Worm (Caenorhabditis elegans) whole organism, L1 larva: Measurements from ENCODE around the gene fbxa-13.

Source experiments
- C04F5.9 ChIP-seq: sonication (generic microtip); optimal IDR thresholded peaks from 2 replicates; lab custom pipeline; 2016; ENCODE audit warnings: missing genetic modification characterization, missing compliant biosample characterization
- C16A3.4 ChIP-seq: fragments of 150-350 bp; optimal IDR thresholded peaks from 2 replicates; lab custom pipeline; 2014; ENCODE audit warnings: missing biosample characterization, missing genetic modification characterization
- ama-1 ChIP-seq: fragments of 150-350 bp; optimal IDR thresholded peaks from 2 replicates; lab custom pipeline; 2014
- ceh-63 ChIP-seq: fragments of 200-800 bp; sonication (Bioruptor generic); optimal IDR thresholded peaks from 2 replicates; lab custom pipeline; 2018; ENCODE audit warnings: mild to moderate bottlenecking, missing genetic modification characterization, missing compliant biosample characterization
- ceh-82 ChIP-seq, 3 experiments: fragments of 150-350 bp in 1 of 3; sonication (generic microtip) in 2 of 3; optimal IDR thresholded peaks; 2 replicates each; lab custom pipeline; 2014 to 2017; ENCODE audit warnings: missing biosample characterization in 3 of 3, missing genetic modification characterization in 3 of 3
- ceh-90 ChIP-seq: sonication (generic microtip); optimal IDR thresholded peaks from 2 replicates; lab custom pipeline; 2016; ENCODE audit warnings: missing genetic modification characterization, missing compliant biosample characterization
- ces-1 ChIP-seq: fragments of 150-350 bp; optimal IDR thresholded peaks from 2 replicates; lab custom pipeline; 2014; ENCODE audit warnings: missing biosample characterization, missing genetic modification reagents, missing genetic modification characterization
- dpl-1 ChIP-seq, 3 experiments: fragments of 150-350 bp in 2 of 3; sonication (generic microtip) in 1 of 3; optimal IDR thresholded peaks; 2 replicates each; lab custom pipeline; 2014 to 2017; ENCODE audit warnings: missing biosample characterization in 3 of 3, missing genetic modification characterization in 3 of 3, missing genetic modification reagents in 3 of 3
- dsc-1 ChIP-seq: sonication (generic microtip); optimal IDR thresholded peaks from 2 replicates; lab custom pipeline; 2016; ENCODE audit warnings: mild to moderate bottlenecking, missing genetic modification characterization, missing compliant biosample characterization
- efl-1 ChIP-seq, 4 experiments: fragments of 150-350 bp; optimal IDR thresholded peaks in 3 of 4; peaks in 1 of 4; 1 replicate in 1 of 4; 2 replicates in 3 of 4; lab custom pipeline; 2014; ENCODE audit warnings: missing biosample characterization in 2 of 4, missing genetic modification characterization in 2 of 4, missing genetic modification reagents in 2 of 4
- ets-5 ChIP-seq: fragments of 200-800 bp; sonication (Bioruptor generic); IDR thresholded peaks from 2 replicates; pipeline ENCODE4 v1.3.6; 2022; ENCODE audit warnings: missing genetic modification characterization, missing compliant biosample characterization
- fkh-10 ChIP-seq: sonication (generic microtip); optimal IDR thresholded peaks from 2 replicates; lab custom pipeline; 2017; ENCODE audit warnings: missing biosample characterization, missing genetic modification reagents, missing genetic modification characterization
- fkh-8 ChIP-seq: sonication (generic microtip); optimal IDR thresholded peaks from 2 replicates; lab custom pipeline; 2016; ENCODE audit warnings: mild to moderate bottlenecking, missing genetic modification characterization, missing compliant biosample characterization
- fos-1 ChIP-seq: fragments of 150-350 bp; optimal IDR thresholded peaks from 2 replicates; lab custom pipeline; 2014; ENCODE audit warnings: missing biosample characterization, missing genetic modification characterization
- isw-1 ChIP-seq: fragments of 200-800 bp; sonication (Bioruptor generic); IDR thresholded peaks from 2 replicates; pipeline ENCODE4 v1.3.6; 2022; ENCODE audit warnings: missing genetic modification characterization, missing compliant biosample characterization
- lin-13 ChIP-seq: fragments of 150-350 bp; optimal IDR thresholded peaks from 2 replicates; lab custom pipeline; 2014; ENCODE audit warnings: missing biosample characterization, missing genetic modification reagents, missing genetic modification characterization
- lin-14 ChIP-seq: fragments of 200-800 bp; sonication (Bioruptor generic); optimal IDR thresholded peaks from 2 replicates; lab custom pipeline; 2018; ENCODE audit warnings: mild to moderate bottlenecking, missing genetic modification characterization, moderate library complexity, missing compliant biosample characterization
- lin-15B ChIP-seq: fragments of 150-350 bp; sonication (generic microtip); optimal IDR thresholded peaks from 3 replicates; lab custom pipeline; 2014; ENCODE audit warnings: missing biosample characterization, missing genetic modification characterization
- lin-35 ChIP-seq, 2 experiments: fragments of 150-350 bp; optimal IDR thresholded peaks; 2 replicates each; lab custom pipeline; 2014; ENCODE audit warnings: missing biosample characterization in 2 of 2, missing genetic modification characterization in 2 of 2, missing genetic modification reagents in 2 of 2
- mdl-1 ChIP-seq, 2 experiments: fragments of 150-350 bp; optimal IDR thresholded peaks; 2 replicates each; lab custom pipeline; 2014 to 2017; ENCODE audit warnings: missing biosample characterization in 2 of 2, missing genetic modification characterization in 2 of 2, inconsistent platforms in 1 of 2
- nhr-19 ChIP-seq: fragments of 200-800 bp; sonication (Bioruptor generic); conservative IDR thresholded peaks from 2 replicates; pipeline ENCODE4 v1.3.6; 2022; ENCODE audit warnings: missing genetic modification characterization, missing compliant biosample characterization
- nhr-47 ChIP-seq: sonication (generic microtip); optimal IDR thresholded peaks from 2 replicates; lab custom pipeline; 2016; ENCODE audit warnings: mild to moderate bottlenecking, missing genetic modification characterization, moderate library complexity, missing compliant biosample characterization
- nhr-71 ChIP-seq: sonication (generic microtip); optimal IDR thresholded peaks from 2 replicates; lab custom pipeline; 2016; ENCODE audit warnings: mild to moderate bottlenecking, missing genetic modification characterization, moderate library complexity, missing compliant biosample characterization
- snpc-4 ChIP-seq: fragments of 150-350 bp; optimal IDR thresholded peaks from 2 replicates; lab custom pipeline; 2014; ENCODE audit warnings: missing biosample characterization, missing genetic modification characterization
- unc-86 ChIP-seq: sonication (generic microtip); optimal IDR thresholded peaks from 2 replicates; lab custom pipeline; 2016; ENCODE audit warnings: missing genetic modification characterization, missing compliant biosample characterization
- vab-15 ChIP-seq: sonication (generic microtip); optimal IDR thresholded peaks from 2 replicates; lab custom pipeline; 2017; ENCODE audit warnings: missing genotype, mild to moderate bottlenecking, missing genetic modification characterization, missing compliant biosample characterization
- xbp-1 ChIP-seq: sonication (generic microtip); optimal IDR thresholded peaks from 2 replicates; lab custom pipeline; 2016; ENCODE audit warnings: missing genetic modification characterization, missing compliant biosample characterization
- zag-1 ChIP-seq: fragments of 150-350 bp; optimal IDR thresholded peaks from 2 replicates; lab custom pipeline; 2014; ENCODE audit warnings: missing biosample characterization, missing genetic modification characterization
- ztf-11 ChIP-seq, 2 experiments: sonication (generic microtip); optimal IDR thresholded peaks; 2 replicates each; lab custom pipeline; 2016 to 2017; ENCODE audit warnings: missing genetic modification characterization in 2 of 2, missing biosample characterization in 1 of 2, missing compliant biosample characterization in 1 of 2

The fbxa-13 gene

ce11 chrIII:1745450-1746127, 39.9 kb upstream of the fbxa-13 start (continued):
- TF ChIP-seq isw-1 (no peak), lin-15B (tag; lab: Kevin White, UChicago) (no peak), fkh-8 (no peak)

DNA sequence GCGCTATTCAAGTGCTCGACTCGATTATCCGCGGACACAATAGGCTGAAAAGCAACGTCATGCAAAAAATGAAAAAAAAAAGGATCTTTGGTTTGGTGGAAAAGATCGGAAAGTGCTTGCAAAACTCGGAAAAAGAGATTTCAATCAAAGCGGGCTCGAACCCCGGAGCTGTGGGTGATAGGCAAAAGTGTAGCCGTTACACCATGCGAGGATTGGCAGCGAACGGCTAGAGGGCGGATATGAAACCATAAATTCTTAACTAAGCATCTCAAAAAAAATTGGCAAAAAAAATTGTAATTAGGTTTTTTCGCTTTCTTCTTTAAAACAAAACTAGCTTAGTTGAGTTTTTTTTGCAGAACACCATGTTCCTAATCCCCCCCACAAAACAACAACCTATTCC, 38.8 kb upstream of the fbxa-13 start:
- TF ChIP-seq ztf-11 (tag; optimal IDR thresholded peaks at IDR 0.05; lab: Kevin White, UChicago) (no peak), fos-1 (tag; lab: Kevin White, UChicago) (no peak), efl-1 (optimal IDR thresholded peaks at IDR 0.05; lab: Kevin White, UChicago) (no peak), efl-1 (GFP tag; optimal IDR thresholded peaks at IDR 0.05 in 1 of 2; lab: Kevin White, UChicago) (peak in 1 of 2 experiments; percentile 45), dsc-1 (tag; lab: Kevin White, UChicago) (peak; percentile 22), fkh-10 (GFP tag; lab: Kevin White, UChicago) (peak; percentile 6)

- TF ChIP-seq fkh-10 (GFP tag; lab: Kevin White, UChicago) (peak; percentile 12), unc-86 (tag; lab: Kevin White, UChicago) (peak; percentile 53), nhr-71 (tag; lab: Kevin White, UChicago) (peak; percentile 31), ceh-82 (tag; optimal IDR thresholded peaks at IDR 0.05; lab: Kevin White, UChicago) (no peak), lin-13 (GFP tag; lab: Kevin White, UChicago) (no peak), lin-14 (peak; percentile 66), dsc-1 (tag; lab: Kevin White, UChicago) (peak; percentile 91)
These were observed 37.9 kb upstream of the fbxa-13 start for ce11 chrIII:1743488-1744020.

- TF ChIP-seq fkh-8, result peak; percentile 9
- TF ChIP-seq ceh-90 (tag; lab: Kevin White, UChicago), result no peak
- peak in 1 of 3 experiments; percentile 1 for TF ChIP-seq dpl-1 (GFP tag; optimal IDR thresholded peaks at IDR 0.05; lab: Kevin White, UChicago)
- TF ChIP-seq nhr-47 (tag; lab: Kevin White, UChicago), result peak; percentile 11
- peak; percentile 2 for TF ChIP-seq nhr-71 (tag; lab: Kevin White, UChicago)
- peak; percentile 57 for TF ChIP-seq lin-14
- TF ChIP-seq zag-1 (tag; lab: Kevin White, UChicago), result no peak
- TF ChIP-seq efl-1 (optimal IDR thresholded peaks at IDR 0.05; lab: Kevin White, UChicago), result no peak
- peak in 1 of 2 experiments; percentile 39 for TF ChIP-seq efl-1 (GFP tag; optimal IDR thresholded peaks at IDR 0.05 in 1 of 2; lab: Kevin White, UChicago)
These were observed 37.4 kb upstream of the fbxa-13 start for ce11 chrIII:1743081-1743480.

ce11 chrIII:1733412-1733811, 27.7 kb upstream of the fbxa-13 start:
- TF ChIP-seq fkh-10 (GFP tag; lab: Kevin White, UChicago) (peak; percentile 47), ceh-82 (tag; optimal IDR thresholded peaks at IDR 0.05; lab: Kevin White, UChicago) (no peak), lin-14 (peak; percentile 20), C16A3.4 (tag; lab: Kevin White, UChicago) (no peak), nhr-19 (GFP tag; lab: Robert Waterston, UW) (no peak), ama-1 (lab: Kevin White, UChicago) (no peak), ceh-90 (tag; lab: Kevin White, UChicago) (no peak), ces-1 (GFP tag; lab: Kevin White, UChicago) (no peak), lin-35 (GFP tag; optimal IDR thresholded peaks at IDR 0.05; lab: Kevin White, UChicago) (no peak), C04F5.9 (tag; lab: Kevin White, UChicago) (no peak), dsc-1 (tag; lab: Kevin White, UChicago) (no peak), mdl-1 (tag; optimal IDR thresholded peaks at IDR 0.05; lab: Kevin White, UChicago) (no peak), ceh-63 (GFP tag; lab: Kevin White, UChicago) (no peak), ets-5 (GFP tag; lab: Robert Waterston, UW) (no peak), vab-15 (tag; lab: Kevin White, UChicago) (no peak), snpc-4 (tag; lab: Kevin White, UChicago) (no peak), fos-1 (tag; lab: Kevin White, UChicago) (no peak), xbp-1 (tag; lab: Kevin White, UChicago) (no peak)
